Fruit fly (Drosophila melanogaster): ENCODE data around the gene CG7299.
A peak's percentile ranks its signal among the peaks of the same experiment; 100 is the strongest.

The CG7299 gene

dm6 chr2L:10697992-10698391 is 13.8 kb upstream of the CG7299 start, which contains the start of gene CG7300 (continued):
- TF ChIP-seq tup (GFP tag; optimal IDR thresholded peaks at IDR 0.05) (no peak), CG4328 (GFP tag; optimal IDR thresholded peaks at IDR 0.05) (no peak), Sry-β (GFP tag; optimal IDR thresholded peaks at IDR 0.05) (no peak), CG11093 (GFP tag; IDR thresholded peaks at IDR 0.05) (no peak), CG18764 (GFP tag; optimal IDR thresholded peaks at IDR 0.05) (no peak), CG4404 (GFP tag; IDR thresholded peaks at IDR 0.05) (no peak), cwo (GFP tag; optimal IDR thresholded peaks at IDR 0.05) (peak; percentile 48), CG9437 (GFP tag; optimal IDR thresholded peaks at IDR 0.05) (no peak), Asciz (GFP tag; optimal IDR thresholded peaks at IDR 0.05) (no peak), CG17912 (GFP tag; optimal IDR thresholded peaks at IDR 0.05) (no peak), CG6254 (GFP tag; optimal IDR thresholded peaks at IDR 0.05) (peak; percentile 9), Ssrp (tag; optimal IDR thresholded peaks at IDR 0.05) (peak; percentile 39), Aef1 (GFP tag; IDR thresholded peaks at IDR 0.05) (peak; percentile 57; the same call in 2 of the 3 replicates), MTF-1 (GFP tag; optimal IDR thresholded peaks at IDR 0.05; ENCODE audit: borderline replicate concordance) (no peak), Dek (tag; optimal IDR thresholded peaks at IDR 0.05) (peak; percentile 47), CG4854 (GFP tag; optimal IDR thresholded peaks at IDR 0.05) (peak; percentile 36), Lhr (GFP tag; optimal IDR thresholded peaks at IDR 0.05) (no peak), CG17359 (tag; optimal IDR thresholded peaks at IDR 0.05) (peak; percentile 61), CG2875 (GFP tag; optimal IDR thresholded peaks at IDR 0.05) (no peak), gsb (GFP tag; IDR thresholded peaks at IDR 0.05) (0 out of 2 replicates have a peak, but pooled peaks have one; percentile 38), ham (GFP tag; IDR thresholded peaks at IDR 0.05) (no peak), croc (GFP tag; conservative IDR thresholded peaks at IDR 0.05) (no peak; the same call in 2 of the 3 replicates), br (optimal IDR thresholded peaks at IDR 0.05) (no peak), CG7357 (GFP tag; IDR thresholded peaks at IDR 0.05) (peak; percentile 60; the same call in 1 of the 3 replicates), CG2202 (tag; optimal IDR thresholded peaks at IDR 0.05) (no peak), grau (tag; optimal IDR thresholded peaks at IDR 0.05) (peak; percentile 89), Scr (GFP tag; IDR thresholded peaks at IDR 0.05; ENCODE audit: partially characterized antibody) (no peak), H2.0 (GFP tag; IDR thresholded peaks at IDR 0.05) (peak; percentile 35; the same call in 1 of the 2 replicates), CG42726 (GFP tag; IDR thresholded peaks at IDR 0.05; ENCODE audit: partially characterized antibody) (no peak), D19A (tag; optimal IDR thresholded peaks at IDR 0.05) (no peak), lola (GFP tag; optimal IDR thresholded peaks at IDR 0.05) (peak in 1 of 3 experiments; percentile 21), Adf1 (GFP tag; IDR thresholded peaks at IDR 0.05) (0 out of 2 replicates have a peak, but pooled peaks have one; percentile 30), Dp (GFP tag; optimal IDR thresholded peaks at IDR 0.05) (no peak), CG32532 (GFP tag; IDR thresholded peaks at IDR 0.05) (peak; percentile 84), CG2199 (GFP tag; IDR thresholded peaks at IDR 0.05) (no peak), Usf (GFP tag; optimal IDR thresholded peaks at IDR 0.05) (no peak), D (optimal IDR thresholded peaks at IDR 0.05) (no peak), D (GFP tag; optimal IDR thresholded peaks at IDR 0.05) (peak; percentile 0), Neu2 (GFP tag; optimal IDR thresholded peaks at IDR 0.05; ENCODE audit: borderline replicate concordance) (no peak), CG10431 (GFP tag; optimal IDR thresholded peaks at IDR 0.05) (no peak), grn (GFP tag; optimal IDR thresholded peaks at IDR 0.05) (no peak), gcm (GFP tag; optimal IDR thresholded peaks at IDR 0.05) (no peak), NC2β (GFP tag; optimal IDR thresholded peaks at IDR 0.05) (no peak), CG8765 (GFP tag; IDR thresholded peaks at IDR 0.05) (no peak), CG3407 (GFP tag; optimal IDR thresholded peaks at IDR 0.05) (no peak), CG12071 (GFP tag; optimal IDR thresholded peaks at IDR 0.05) (peak; percentile 37), zfh1 (GFP tag; IDR thresholded peaks at IDR 0.05) (peak; percentile 50; the same call in 2 of the 3 replicates), dmrt99B (tag; optimal IDR thresholded peaks at IDR 0.05) (peak; percentile 56), ro (GFP tag; IDR thresholded peaks at IDR 0.05) (no peak), gsb-n (tag; optimal IDR thresholded peaks at IDR 0.05) (peak; percentile 32)

Data from whole organism, embryonic.